Worm (Caenorhabditis elegans): Measurements from ENCODE around the gene ugt-3.

The ugt-3 gene

DNA sequence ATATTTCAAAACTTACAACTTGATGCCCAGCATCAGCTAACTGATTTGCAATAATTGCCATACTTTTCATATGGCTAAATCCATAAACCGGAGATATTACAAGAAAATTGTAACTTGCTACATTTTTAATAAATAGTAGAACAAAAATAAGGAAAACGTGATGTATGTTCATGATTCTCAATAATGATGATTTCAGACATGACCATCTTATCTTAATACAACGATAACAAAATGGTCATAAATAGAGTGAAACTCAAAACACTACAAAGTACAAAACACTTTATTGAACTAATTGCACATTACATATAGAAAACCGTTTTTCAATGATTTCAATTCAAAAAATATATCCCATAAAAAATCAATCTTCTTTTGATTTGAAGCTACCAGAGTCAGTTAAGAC lies 7.3 kb downstream of the ugt-3 start, which contains the start of gene ugt-5:
TSS of gene ugt-5 (minus strand) at position 214 of the 400 bp plus-strand sequence.
- peak in 1 of 2 experiments; percentile 37 for TF ChIP-seq lin-35 (GFP tag; optimal IDR thresholded peaks at IDR 0.05)
- no peak for TF ChIP-seq alr-1 (tag; optimal IDR thresholded peaks at IDR 0.05; ENCODE audit: borderline replicate concordance)
- peak; percentile 48 for TF ChIP-seq elt-2 (tag; optimal IDR thresholded peaks at IDR 0.05)
- no peak for TF ChIP-seq elt-3 (tag; optimal IDR thresholded peaks at IDR 0.05)

DNA sequence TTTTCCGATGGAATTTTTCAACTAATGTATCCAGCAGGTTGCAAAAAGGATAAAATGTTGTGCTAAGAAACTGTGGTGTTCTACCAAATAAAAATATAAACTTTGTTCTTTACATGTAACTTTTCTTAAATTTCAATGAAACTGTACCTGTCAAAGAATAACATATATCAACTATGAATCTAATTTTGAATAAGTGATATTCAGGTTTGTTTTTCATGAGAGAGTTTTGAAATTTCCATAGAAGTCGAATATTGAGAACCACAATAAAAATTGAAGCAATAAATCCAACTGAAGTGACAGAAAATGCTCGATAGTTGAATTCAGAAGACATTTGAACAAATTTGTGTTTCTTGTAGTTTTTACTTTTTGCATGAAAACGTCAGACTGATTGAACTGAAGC lies 9.9 kb downstream of the ugt-3 start, which contains the start of gene srbc-43:
TSS of gene srbc-43 (minus strand) at position 331 of the 400 bp plus-strand sequence.
- no peak for TF ChIP-seq lir-3 (tag; optimal IDR thresholded peaks at IDR 0.05; ENCODE audit: poor library complexity)
- TF ChIP-seq elt-2 (tag; optimal IDR thresholded peaks at IDR 0.05) = peak; percentile 7
- TF ChIP-seq nhr-76 (tag; optimal IDR thresholded peaks at IDR 0.05) = no peak
- TF ChIP-seq lin-15B (tag; optimal IDR thresholded peaks at IDR 0.05) = no peak

DNA sequence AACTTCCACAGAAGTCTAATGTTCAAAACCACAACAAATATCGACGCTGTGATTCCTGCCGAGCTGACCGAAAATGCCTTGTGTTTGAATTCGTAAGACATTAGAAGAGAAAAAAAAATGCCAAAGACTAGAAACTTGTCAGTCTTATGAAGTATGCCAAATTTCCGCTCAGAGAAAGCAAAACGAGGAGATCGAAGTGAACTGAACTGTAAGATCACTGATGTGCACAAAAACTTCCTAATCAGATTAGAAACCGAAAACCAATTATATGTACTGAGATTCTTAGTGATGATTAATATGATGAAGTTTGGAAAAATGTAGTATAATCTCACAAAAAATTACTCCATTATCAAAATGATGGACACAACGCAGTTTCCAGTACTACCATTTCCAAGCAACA lies 11.6 kb downstream of the ugt-3 start, which contains the start of gene srbc-44:
TSS of gene srbc-44 (minus strand) at position 101 of the 400 bp plus-strand sequence.
- TF ChIP-seq ztf-4 (tag; optimal IDR thresholded peaks at IDR 0.05) (no peak), zip-4 (GFP tag; optimal IDR thresholded peaks at IDR 0.05) (no peak), unc-98 (GFP tag; IDR thresholded peaks at IDR 0.05) (no peak), fos-1 (tag; optimal IDR thresholded peaks at IDR 0.05) (no peak), mab-9 (GFP tag; IDR thresholded peaks at IDR 0.05) (no peak), nhr-12 (tag; optimal IDR thresholded peaks at IDR 0.05) (no peak), nhr-76 (tag; optimal IDR thresholded peaks at IDR 0.05) (no peak), unc-130 (tag; optimal IDR thresholded peaks at IDR 0.05) (no peak), sox-4 (tag; optimal IDR thresholded peaks at IDR 0.05) (no peak), C16A3.4 (tag; optimal IDR thresholded peaks at IDR 0.05) (no peak), dsc-1 (tag; optimal IDR thresholded peaks at IDR 0.05) (no peak), Y116A8C.19 (tag; optimal IDR thresholded peaks at IDR 0.05; ENCODE audit: borderline replicate concordance) (no peak)

DNA sequence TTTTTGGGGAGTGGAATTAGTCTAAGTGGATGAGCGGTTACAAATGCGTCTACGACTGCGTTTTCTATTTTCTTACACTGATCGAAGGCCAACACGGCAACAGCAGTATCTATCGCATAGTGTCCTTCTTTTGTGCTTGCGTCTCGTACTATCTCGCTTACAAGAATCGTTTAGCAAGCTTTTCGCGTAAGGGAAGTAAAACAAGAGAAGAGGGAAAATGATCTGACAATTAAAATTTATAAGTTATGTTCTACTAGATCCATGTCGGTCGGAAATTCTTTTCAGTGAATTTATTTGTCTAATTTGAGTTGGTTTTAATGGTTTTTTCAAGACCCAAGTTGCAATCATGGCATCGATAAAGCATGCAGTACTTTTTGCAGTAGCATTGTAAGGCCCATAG lies 13.0 kb downstream of the ugt-3 start, which contains the start of gene fkb-4:
TSS of gene fkb-4 (minus strand) at position 101 of the 400 bp plus-strand sequence.
- no peak for TF ChIP-seq aha-1 (tag; optimal IDR thresholded peaks at IDR 0.05)
- TF ChIP-seq blmp-1 (tag; optimal IDR thresholded peaks at IDR 0.05) = peak; percentile 35
- TF ChIP-seq elt-2 (tag; optimal IDR thresholded peaks at IDR 0.05) = no peak

DNA sequence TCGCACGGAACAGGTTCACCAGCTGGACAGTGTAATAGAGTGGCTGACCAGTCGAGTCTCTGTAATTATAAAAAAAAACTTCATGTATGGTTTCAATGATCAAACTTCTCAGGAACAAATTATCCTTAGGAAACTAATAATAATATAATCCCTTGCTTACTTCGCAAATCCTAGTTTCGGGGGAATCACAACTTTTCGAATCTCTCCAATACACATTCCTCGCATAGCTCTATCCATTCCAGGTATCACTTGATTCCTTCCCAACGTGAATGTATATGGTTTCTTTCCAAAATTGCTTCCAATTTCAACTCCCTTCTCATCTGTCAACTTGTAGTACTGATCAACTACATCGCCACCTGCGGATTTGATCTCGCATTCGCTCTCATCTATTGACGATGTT lies 13.7 kb downstream of the ugt-3 start:
- TF ChIP-seq pax-3 (tag; optimal IDR thresholded peaks at IDR 0.05) (peak; percentile 68), dsc-1 (tag; optimal IDR thresholded peaks at IDR 0.05) (peak; percentile 59), snu-23 (GFP tag; optimal IDR thresholded peaks at IDR 0.05) (no peak)

DNA sequence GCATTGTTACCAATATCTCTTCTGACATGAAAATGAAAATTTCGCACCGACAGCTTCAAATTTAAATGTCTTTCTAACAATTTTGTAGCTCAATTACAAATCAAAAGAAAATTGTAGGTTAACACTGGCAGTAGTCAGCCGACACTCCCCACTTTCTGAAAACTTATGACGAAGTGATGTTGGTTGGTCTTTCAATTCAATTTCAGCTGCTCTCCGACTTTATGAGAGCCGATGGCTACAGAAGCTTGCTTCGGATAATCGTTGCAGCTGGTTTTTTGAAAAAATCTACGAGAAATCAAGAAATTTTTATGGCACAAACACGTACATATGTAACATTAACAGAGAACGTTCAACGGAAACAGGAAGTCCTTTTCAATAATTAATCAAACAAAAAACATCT lies 15.2 kb downstream of the ugt-3 start, which contains the start of gene sre-20:
TSS of gene sre-20 (minus strand) at position 101 of the 400 bp plus-strand sequence.
- TF ChIP-seq isw-1 (GFP tag; IDR thresholded peaks at IDR 0.05) = no peak
- TF ChIP-seq pax-3 (tag; optimal IDR thresholded peaks at IDR 0.05) = peak; percentile 41
- TF ChIP-seq fkh-8 (tag; optimal IDR thresholded peaks at IDR 0.05) = peak; percentile 7

DNA sequence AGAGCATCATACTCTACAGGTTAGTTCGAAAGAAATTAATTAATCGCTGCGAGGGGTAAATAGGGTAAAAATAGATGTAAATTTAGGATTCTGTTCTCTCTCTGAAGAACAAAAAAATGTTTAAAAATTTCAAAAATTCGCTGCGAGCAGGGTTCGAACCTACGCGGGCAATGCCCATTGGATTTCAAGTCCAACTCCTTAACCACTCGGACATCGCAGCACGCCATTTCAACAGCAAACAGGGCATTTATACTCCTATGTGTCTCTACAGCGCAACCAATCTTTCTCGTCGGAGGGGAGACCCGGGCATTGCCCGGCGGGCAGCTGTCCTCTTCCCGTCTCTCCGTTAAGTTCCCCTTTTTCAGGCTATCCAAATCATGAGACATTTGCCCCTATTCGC lies 19.8 kb downstream of the ugt-3 start:
- TF ChIP-seq lir-3 (tag; optimal IDR thresholded peaks at IDR 0.05; ENCODE audit: poor library complexity) (peak; percentile 9), lsy-2 (tag; optimal IDR thresholded peaks at IDR 0.05) (peak; percentile 27 to 68), ceh-82 (tag; optimal IDR thresholded peaks at IDR 0.05) (peak in 1 of 3 experiments; percentile 48), nhr-77 (tag; optimal IDR thresholded peaks at IDR 0.05) (peak; percentile 21), swsn-7 (tag; optimal IDR thresholded peaks at IDR 0.05) (peak; percentile 36), fos-1 (tag; optimal IDR thresholded peaks at IDR 0.05) (no peak), unc-130 (tag; optimal IDR thresholded peaks at IDR 0.05) (peak; percentile 12), fkh-8 (tag; optimal IDR thresholded peaks at IDR 0.05) (peak; percentile 30), xbp-1 (tag; optimal IDR thresholded peaks at IDR 0.05) (peak; percentile 10), snu-23 (GFP tag; optimal IDR thresholded peaks at IDR 0.05) (peak; percentile 61), nhr-90 (tag; optimal IDR thresholded peaks at IDR 0.05; ENCODE audit: poor library complexity) (peak; percentile 42), dsc-1 (tag; optimal IDR thresholded peaks at IDR 0.05) (peak; percentile 30), efl-1 (optimal IDR thresholded peaks at IDR 0.05) (peak; percentile 35 to 51), efl-1 (GFP tag; optimal IDR thresholded peaks at IDR 0.05 in 1 of 2) (peak; percentile 41 to 93), ets-5 (GFP tag; IDR thresholded peaks at IDR 0.05) (no peak), nhr-85 (tag) (peak; percentile 46), nhr-47 (tag; optimal IDR thresholded peaks at IDR 0.05) (peak; percentile 61), nhr-12 (tag; optimal IDR thresholded peaks at IDR 0.05) (no peak), hlh-17 (GFP tag; optimal IDR thresholded peaks at IDR 0.05; ENCODE audit: borderline replicate concordance) (no peak), C16A3.4 (tag; optimal IDR thresholded peaks at IDR 0.05) (peak; percentile 64), aly-2 (tag; optimal IDR thresholded peaks at IDR 0.05) (peak; percentile 37), nhr-71 (tag; optimal IDR thresholded peaks at IDR 0.05) (peak; percentile 49), elt-3 (tag; optimal IDR thresholded peaks at IDR 0.05) (peak in 1 of 6 experiments; percentile 23), lin-35 (GFP tag; optimal IDR thresholded peaks at IDR 0.05) (peak; percentile 20 to 66)

All from whole organism, L1 larva.